Fruit fly (Drosophila melanogaster) whole organism, adult: Measurements from ENCODE around the gene CG32713.

Experiments used
- CG14711 ChIP-seq: fragments of 200-800 bp; sonication (Bioruptor generic); optimal IDR thresholded peaks from 2 replicates; lab custom pipeline; 2018; ENCODE audit warnings: missing biosample characterization, mild to moderate bottlenecking, missing genetic modification characterization, moderate library complexity
- CG5204 ChIP-seq: fragments of 200-800 bp; sonication (Bioruptor generic); optimal IDR thresholded peaks from 2 replicates; lab custom pipeline; 2016; ENCODE audit warnings: missing biosample characterization, missing genetic modification characterization
- CG7101 ChIP-seq: fragments of 200-800 bp; sonication (Bioruptor generic); optimal IDR thresholded peaks from 2 replicates; lab custom pipeline; 2018; ENCODE audit warnings: missing biosample characterization, mild to moderate bottlenecking, missing genetic modification characterization, moderate library complexity
- Clk ChIP-seq: fragments of 200-800 bp; sonication (Bioruptor generic); optimal IDR thresholded peaks from 2 replicates; lab custom pipeline; 2017; ENCODE audit warnings: missing biosample characterization, missing genetic modification characterization
- Hr96 ChIP-seq: fragments of 200-800 bp; sonication (Bioruptor generic); optimal IDR thresholded peaks from 2 replicates; lab custom pipeline; 2016; ENCODE audit warnings: missing biosample characterization, missing genetic modification characterization
- kay ChIP-seq: fragments of 200-800 bp; sonication (Bioruptor generic); peaks from one replicate; lab custom pipeline; 2016; ENCODE audit warnings: missing biosample characterization, missing genetic modification characterization, borderline replicate concordance

DNA sequence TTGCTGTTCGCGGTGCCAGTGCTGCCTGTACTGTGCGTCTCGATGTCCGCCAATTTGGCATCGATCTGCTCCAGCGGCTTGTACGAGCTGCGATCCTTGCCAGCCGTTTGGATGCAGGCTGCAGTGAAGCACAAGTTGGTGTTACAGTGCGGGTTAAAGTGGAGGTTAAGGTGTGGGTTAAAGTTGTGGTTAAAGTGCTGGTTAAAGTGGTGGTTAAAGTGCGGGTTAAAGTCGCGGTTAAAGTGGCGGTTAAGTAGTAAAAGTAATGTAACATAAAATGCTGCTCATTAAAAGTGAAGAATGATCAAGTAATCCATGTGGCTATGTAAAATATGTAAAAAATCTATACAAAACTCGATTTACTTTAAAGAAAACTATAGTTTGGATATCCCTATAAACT lies 5.3 kb downstream of the CG32713 start:
- TF ChIP-seq Clk (GFP tag; lab: Kevin White, UChicago), result no peak
- no peak for TF ChIP-seq kay
- TF ChIP-seq CG5204 (GFP tag; lab: Kevin White, UChicago), result no peak
- TF ChIP-seq Hr96 (GFP tag; lab: Kevin White, UChicago), result no peak
- no peak for TF ChIP-seq CG7101 (tag; lab: Kevin White, UChicago)
- no peak for TF ChIP-seq CG14711 (tag; lab: Kevin White, UChicago)
